Worm (Caenorhabditis elegans) whole organism, L4 larva: ENCODE measurements around the gene srz-18.

Source experiments
- F44E2.7 ChIP-seq: fragments of 200-800 bp; sonication (Bioruptor generic); IDR thresholded peaks from 2 replicates; pipeline ENCODE4 v2.1.2; 2022; ENCODE audit warnings: missing genetic modification characterization, missing compliant biosample characterization
- ama-1 ChIP-seq: fragments of 150-350 bp; optimal IDR thresholded peaks from 2 replicates; lab custom pipeline; 2014; ENCODE audit warnings: inconsistent platforms, mixed read lengths
- lin-13 ChIP-seq: fragments of 150-350 bp; optimal IDR thresholded peaks from 2 replicates; lab custom pipeline; 2014; ENCODE audit warnings: missing biosample characterization, missing genetic modification reagents, missing genetic modification characterization
- madf-9 ChIP-seq: fragments of 200-800 bp; sonication (Bioruptor generic); conservative IDR thresholded peaks from 2 replicates; pipeline ENCODE4 v1.3.6; 2022; ENCODE audit warnings: missing genetic modification reagents, missing genetic modification characterization, missing compliant biosample characterization
- nhr-10 ChIP-seq: fragments of 150-350 bp; optimal IDR thresholded peaks from 2 replicates; lab custom pipeline; 2014; ENCODE audit warnings: missing biosample characterization, missing genetic modification characterization
- nhr-237 ChIP-seq: sonication (generic microtip); optimal IDR thresholded peaks from 2 replicates; lab custom pipeline; 2017; ENCODE audit warnings: missing biosample characterization, missing genetic modification characterization
- nhr-41 ChIP-seq: fragments of 200-800 bp; sonication (Bioruptor generic); IDR thresholded peaks from 2 replicates; pipeline ENCODE4 v1.3.6; 2022; ENCODE audit warnings: missing genetic modification reagents, missing genetic modification characterization, missing compliant biosample characterization
- nhr-76 ChIP-seq: fragments of 150-350 bp; optimal IDR thresholded peaks from 2 replicates; lab custom pipeline; 2014; ENCODE audit warnings: missing biosample characterization, missing genetic modification characterization
- snpc-4 ChIP-seq: fragments of 150-350 bp; optimal IDR thresholded peaks from 2 replicates; lab custom pipeline; 2014; ENCODE audit warnings: missing biosample characterization, missing genetic modification characterization
- unc-39 ChIP-seq: sonication (generic microtip); optimal IDR thresholded peaks from 2 replicates; lab custom pipeline; 2017; ENCODE audit warnings: missing biosample characterization, missing genetic modification characterization
- unc-62 ChIP-seq, 3 experiments: fragments of 150-350 bp in 1 of 3; sonication (generic microtip); optimal IDR thresholded peaks in 2 of 3; peaks in 1 of 3; 1 replicate in 1 of 3; 2 replicates in 2 of 3; lab custom pipeline; 2014 to 2017; ENCODE audit warnings: missing biosample characterization in 3 of 3, missing genetic modification characterization in 3 of 3, missing genetic modification reagents in 3 of 3, missing genotype in 1 of 3
- zfp-3 ChIP-seq: fragments of 200-800 bp; sonication (Bioruptor generic); conservative IDR thresholded peaks from 2 replicates; pipeline ENCODE4 v1.3.6; 2022; ENCODE audit warnings: missing genetic modification reagents, missing genetic modification characterization, missing compliant biosample characterization
- zip-2 ChIP-seq: fragments of 150-350 bp; optimal IDR thresholded peaks from 2 replicates; lab custom pipeline; 2014; ENCODE audit warnings: missing biosample characterization, missing genetic modification characterization
- ztf-11 ChIP-seq: fragments of 150-350 bp; optimal IDR thresholded peaks from 2 replicates; lab custom pipeline; 2014; ENCODE audit warnings: missing biosample characterization, missing genetic modification characterization

DNA sequence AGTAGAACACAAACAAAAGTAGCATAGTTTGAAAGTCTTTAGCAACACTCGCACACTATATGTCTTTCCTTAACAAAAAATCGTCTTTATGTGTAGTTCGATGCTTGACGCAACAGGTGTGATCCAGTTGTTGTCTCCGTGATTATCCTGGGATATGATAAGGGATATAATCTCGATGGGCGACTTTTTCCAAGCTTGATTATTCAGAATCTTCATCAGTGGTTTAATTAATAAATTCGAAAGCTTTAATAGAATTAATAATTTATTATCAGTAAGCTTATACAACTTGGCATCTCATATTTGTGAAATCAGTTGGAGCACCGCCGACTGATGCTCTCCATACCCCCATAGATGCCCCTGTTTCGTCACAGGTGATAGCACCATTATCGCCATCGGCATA, 7.9 kb upstream of the srz-18 start, which contains the start of gene F46B3.7:
- TF ChIP-seq nhr-76 (tag; lab: Kevin White, UChicago): no peak
- no peak for TF ChIP-seq snpc-4 (tag; lab: Kevin White, UChicago)
- TF ChIP-seq lin-13 (GFP tag; lab: Kevin White, UChicago): no peak
- TF ChIP-seq zip-2 (tag; lab: Kevin White, UChicago): no peak
- no peak for TF ChIP-seq unc-39 (tag; lab: Kevin White, UChicago)
- TF ChIP-seq F44E2.7 (GFP tag; lab: Robert Waterston, UW): no peak
- no peak for TF ChIP-seq zfp-3 (GFP tag; lab: Robert Waterston, UW)
- no peak for TF ChIP-seq unc-62 (GFP tag; optimal IDR thresholded peaks at IDR 0.05 in 1 of 2; lab: Kevin White, UChicago)
- no peak for TF ChIP-seq unc-62 (tag; optimal IDR thresholded peaks at IDR 0.05; lab: Kevin White, UChicago)
- no peak for TF ChIP-seq madf-9 (GFP tag; lab: Robert Waterston, UW)
- TF ChIP-seq ztf-11 (tag; lab: Kevin White, UChicago): no peak
- no peak for TF ChIP-seq nhr-41 (GFP tag; lab: Robert Waterston, UW)
- no peak for TF ChIP-seq nhr-10 (tag; lab: Kevin White, UChicago)
- TF ChIP-seq ama-1 (lab: Kevin White, UChicago): no peak
- TF ChIP-seq nhr-237 (tag; lab: Kevin White, UChicago): no peak
